Worm (Caenorhabditis elegans) whole organism, L2 larva: ENCODE measurements around the gene nas-4.
A peak's percentile ranks its signal among the peaks of the same experiment; 100 is the strongest.

Experiments
- C34F6.9 ChIP-seq: fragments of 150-350 bp; optimal IDR thresholded peaks from 2 replicates; lab custom pipeline; 2014; ENCODE audit warnings: missing biosample characterization, missing genetic modification characterization
- R02D3.7 ChIP-seq: fragments of 150-350 bp; optimal IDR thresholded peaks from 2 replicates; lab custom pipeline; 2014; ENCODE audit warnings: missing biosample characterization, missing genetic modification characterization
- Y55F3AM.14 ChIP-seq: fragments of 200-800 bp; sonication (Bioruptor generic); optimal IDR thresholded peaks from 2 replicates; lab custom pipeline; 2018; ENCODE audit warnings: mild to moderate bottlenecking, missing genetic modification characterization, missing compliant biosample characterization
- ZK546.5 ChIP-seq: sonication (generic microtip); optimal IDR thresholded peaks from 2 replicates; lab custom pipeline; 2017; ENCODE audit warnings: missing biosample characterization, missing genetic modification characterization
- alr-1 ChIP-seq: fragments of 150-350 bp; optimal IDR thresholded peaks from 2 replicates; lab custom pipeline; 2014; ENCODE audit warnings: missing biosample characterization, missing genetic modification characterization
- aly-2 ChIP-seq: fragments of 150-350 bp; optimal IDR thresholded peaks from 2 replicates; lab custom pipeline; 2014; ENCODE audit warnings: missing biosample characterization, missing genetic modification characterization
- ama-1 ChIP-seq: fragments of 150-350 bp; optimal IDR thresholded peaks from 2 replicates; lab custom pipeline; 2018; ENCODE audit warnings: inconsistent platforms
- blmp-1 ChIP-seq: sonication (generic microtip); optimal IDR thresholded peaks from 2 replicates; lab custom pipeline; 2017; ENCODE audit warnings: missing genetic modification characterization, mild to moderate bottlenecking, missing compliant biosample characterization, antibody characterized with exemption, moderate library complexity; ENCODE audit not compliant: insufficient read depth
- ceh-16 ChIP-seq: fragments of 150-350 bp; optimal IDR thresholded peaks from 2 replicates; lab custom pipeline; 2014; ENCODE audit warnings: missing biosample characterization, missing genetic modification characterization
- ceh-82 ChIP-seq: fragments of 150-350 bp; optimal IDR thresholded peaks from 2 replicates; lab custom pipeline; 2014; ENCODE audit warnings: missing biosample characterization, missing genetic modification characterization
- crh-2 ChIP-seq: sonication (generic microtip); optimal IDR thresholded peaks from 2 replicates; lab custom pipeline; 2017; ENCODE audit warnings: missing biosample characterization, missing genetic modification characterization
- egl-27 ChIP-seq: sonication (generic microtip); optimal IDR thresholded peaks from 3 replicates; lab custom pipeline; 2017; ENCODE audit warnings: missing biosample characterization, missing genetic modification reagents, missing genetic modification characterization
- elt-1 ChIP-seq: fragments of 150-350 bp; optimal IDR thresholded peaks from 2 replicates; lab custom pipeline; 2014; ENCODE audit warnings: missing biosample characterization, missing genetic modification characterization
- fos-1 ChIP-seq: fragments of 150-350 bp; optimal IDR thresholded peaks from 2 replicates; lab custom pipeline; 2014; ENCODE audit warnings: missing biosample characterization, missing genetic modification characterization
- gmeb-1 ChIP-seq: fragments of 150-350 bp; optimal IDR thresholded peaks from 2 replicates; lab custom pipeline; 2014; ENCODE audit warnings: missing biosample characterization, missing genetic modification characterization
- lin-11 ChIP-seq: fragments of 150-350 bp; sonication (generic microtip); optimal IDR thresholded peaks from 2 replicates; lab custom pipeline; 2014; ENCODE audit warnings: missing biosample characterization, missing genetic modification characterization, inconsistent platforms, mixed read lengths
- lin-39 ChIP-seq: fragments of 150-350 bp; optimal IDR thresholded peaks from 2 replicates; lab custom pipeline; 2014; ENCODE audit warnings: missing biosample characterization, missing genetic modification reagents, missing genetic modification characterization
- lsy-2 ChIP-seq, 2 experiments: fragments of 150-350 bp in 1 of 2; sonication (generic microtip) in 1 of 2; optimal IDR thresholded peaks; 2 replicates each; lab custom pipeline; 2014 to 2017; ENCODE audit warnings: missing biosample characterization in 2 of 2, missing genetic modification characterization in 2 of 2
- mab-5 ChIP-seq: fragments of 150-350 bp; optimal IDR thresholded peaks from 2 replicates; lab custom pipeline; 2014; ENCODE audit warnings: missing biosample characterization, missing genetic modification characterization
- mbf-1 ChIP-seq: sonication (generic microtip); optimal IDR thresholded peaks from 2 replicates; lab custom pipeline; 2017; ENCODE audit warnings: missing biosample characterization, missing genetic modification characterization
- mdl-1 ChIP-seq, 2 experiments: fragments of 150-350 bp in 1 of 2; sonication (generic microtip) in 1 of 2; optimal IDR thresholded peaks; 2 replicates each; lab custom pipeline; 2017; ENCODE audit warnings: missing biosample characterization in 2 of 2, missing genetic modification characterization in 2 of 2
- nhr-10 ChIP-seq: sonication (generic microtip); optimal IDR thresholded peaks from 2 replicates; lab custom pipeline; 2017; ENCODE audit warnings: missing biosample characterization, missing genetic modification characterization
- nhr-11 ChIP-seq: fragments of 150-350 bp; optimal IDR thresholded peaks from 2 replicates; lab custom pipeline; 2014; ENCODE audit warnings: missing biosample characterization, missing genetic modification characterization
- nhr-12 ChIP-seq: fragments of 150-350 bp; optimal IDR thresholded peaks from 2 replicates; lab custom pipeline; 2014; ENCODE audit warnings: missing biosample characterization, missing genetic modification characterization
- nhr-129 ChIP-seq: fragments of 150-350 bp; optimal IDR thresholded peaks from 2 replicates; lab custom pipeline; 2014; ENCODE audit warnings: missing biosample characterization, missing genetic modification characterization
- nhr-21 ChIP-seq: fragments of 150-350 bp; optimal IDR thresholded peaks from 2 replicates; lab custom pipeline; 2014; ENCODE audit warnings: missing biosample characterization, missing genetic modification characterization
- nhr-23 ChIP-seq: fragments of 150-350 bp; optimal IDR thresholded peaks from 2 replicates; lab custom pipeline; 2014; ENCODE audit warnings: missing biosample characterization, missing genetic modification reagents, missing genetic modification characterization
- nhr-237 ChIP-seq: fragments of 150-350 bp; optimal IDR thresholded peaks from 2 replicates; lab custom pipeline; 2014; ENCODE audit warnings: missing biosample characterization, missing genetic modification characterization
- nhr-6 ChIP-seq: fragments of 150-350 bp; optimal IDR thresholded peaks from 2 replicates; lab custom pipeline; 2014; ENCODE audit warnings: missing biosample characterization, missing genetic modification characterization
- nhr-77 ChIP-seq: fragments of 150-350 bp; optimal IDR thresholded peaks from 2 replicates; lab custom pipeline; 2014; ENCODE audit warnings: missing biosample characterization, missing genetic modification characterization
- peb-1 ChIP-seq: fragments of 150-350 bp; optimal IDR thresholded peaks from 2 replicates; lab custom pipeline; 2014; ENCODE audit warnings: missing biosample characterization, missing genetic modification characterization
- sem-4 ChIP-seq: fragments of 150-350 bp; optimal IDR thresholded peaks from 2 replicates; lab custom pipeline; 2014; ENCODE audit warnings: missing biosample characterization, missing genetic modification reagents, missing genetic modification characterization
- sma-3 ChIP-seq: sonication (generic microtip); optimal IDR thresholded peaks from 2 replicates; lab custom pipeline; 2016; ENCODE audit warnings: missing genetic modification reagents, missing genetic modification characterization, missing compliant biosample characterization
- sma-9 ChIP-seq, 2 experiments: fragments of 150-350 bp in 1 of 2; sonication (generic microtip) in 1 of 2; optimal IDR thresholded peaks; 2 replicates each; lab custom pipeline; 2014 to 2016; ENCODE audit warnings: missing genetic modification characterization in 2 of 2, mild to moderate bottlenecking in 1 of 2, missing biosample characterization in 1 of 2, missing compliant biosample characterization in 1 of 2, missing genetic modification reagents in 1 of 2, moderate library complexity in 1 of 2
- snpc-4 ChIP-seq: fragments of 150-350 bp; optimal IDR thresholded peaks from 2 replicates; lab custom pipeline; 2014; ENCODE audit warnings: missing biosample characterization, missing genetic modification characterization
- unc-39 ChIP-seq: fragments of 150-350 bp; optimal IDR thresholded peaks from 2 replicates; lab custom pipeline; 2014; ENCODE audit warnings: missing biosample characterization, missing genetic modification characterization
- unc-55 ChIP-seq: fragments of 150-350 bp; sonication (generic microtip); optimal IDR thresholded peaks from 3 replicates; lab custom pipeline; 2014; ENCODE audit warnings: missing biosample characterization, missing genetic modification reagents, missing genetic modification characterization
- unc-62 ChIP-seq: fragments of 150-350 bp; optimal IDR thresholded peaks from 2 replicates; lab custom pipeline; 2014; ENCODE audit warnings: missing biosample characterization, missing genetic modification reagents, missing genetic modification characterization
- zag-1 ChIP-seq: fragments of 150-350 bp; optimal IDR thresholded peaks from 2 replicates; lab custom pipeline; 2014; ENCODE audit warnings: missing biosample characterization, missing genetic modification characterization
- ztf-1 ChIP-seq: fragments of 200-800 bp; sonication (Bioruptor generic); conservative IDR thresholded peaks from 2 replicates; pipeline ENCODE4 v1.3.6; 2022; ENCODE audit warnings: missing genetic modification characterization, missing compliant biosample characterization
- ztf-11 ChIP-seq: sonication (generic microtip); optimal IDR thresholded peaks from 2 replicates; lab custom pipeline; 2017; ENCODE audit warnings: missing biosample characterization, missing genetic modification characterization
- ztf-4 ChIP-seq: fragments of 150-350 bp; optimal IDR thresholded peaks from 2 replicates; lab custom pipeline; 2014; ENCODE audit warnings: missing biosample characterization, missing genetic modification characterization

Gene nas-4

DNA sequence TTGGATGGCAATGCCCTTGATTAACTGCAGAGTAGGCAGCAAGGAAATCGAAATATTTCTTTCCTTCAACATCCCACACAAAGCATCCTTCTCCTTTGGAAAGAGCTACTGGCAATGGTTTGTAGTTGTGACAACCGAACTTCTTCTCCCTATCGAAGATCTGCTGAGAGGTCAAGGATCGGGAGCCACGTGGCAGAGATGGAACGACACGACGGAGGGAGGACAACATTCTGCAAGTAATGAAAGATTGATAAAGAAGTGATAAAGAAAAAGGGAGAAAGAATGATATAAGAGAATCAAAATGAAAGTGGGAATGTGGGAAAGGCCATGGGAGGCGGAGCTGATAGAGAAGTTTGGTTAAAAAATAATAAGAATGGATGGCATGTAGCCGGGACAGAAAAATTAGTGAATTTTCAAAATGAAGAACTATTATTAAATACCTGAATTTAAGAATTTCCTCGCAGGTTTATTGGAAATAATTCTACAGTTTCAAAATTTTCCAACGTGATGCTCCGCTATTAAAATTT, 19.7 kb downstream of the nas-4 start, which contains the start of gene oatr-1:
TSS of gene oatr-1 (minus strand) at position 477 of the 527 bp plus-strand sequence.
- TF ChIP-seq mdl-1 (tag; optimal IDR thresholded peaks at IDR 0.05; lab: Kevin White, UChicago), result peak in 1 of 2 experiments; percentile 2
- TF ChIP-seq lin-39 (tag; lab: Kevin White, UChicago), result no peak
- TF ChIP-seq crh-2 (tag; lab: Kevin White, UChicago), result peak; percentile 81
- no peak for TF ChIP-seq ama-1 (lab: Kevin White, UChicago)
- TF ChIP-seq nhr-12, result no peak
- no peak for TF ChIP-seq unc-62 (GFP tag; lab: Kevin White, UChicago)
- no peak for TF ChIP-seq nhr-11
- peak; percentile 7 for TF ChIP-seq fos-1 (tag; lab: Kevin White, UChicago)
- peak; percentile 64 for TF ChIP-seq sma-9 (GFP tag; optimal IDR thresholded peaks at IDR 0.05; lab: Kevin White, UChicago)
- no peak for TF ChIP-seq sma-9 (tag; optimal IDR thresholded peaks at IDR 0.05; lab: Kevin White, UChicago)

ce11 chrIII:6390644-6391043, 24.8 kb downstream of the nas-4 start, which contains the start of gene smrc-1:
Gene smrc-1 (plus strand): TSS chrIII:6390944.
- no peak for TF ChIP-seq ZK546.5 (tag; lab: Kevin White, UChicago)
- TF ChIP-seq lsy-2 (tag; optimal IDR thresholded peaks at IDR 0.05; lab: Kevin White, UChicago), result no peak
- no peak for TF ChIP-seq ztf-4
- no peak for TF ChIP-seq nhr-12
- no peak for TF ChIP-seq sem-4 (tag; lab: Kevin White, UChicago)
- no peak for TF ChIP-seq unc-62 (GFP tag; lab: Kevin White, UChicago)
- TF ChIP-seq nhr-237 (tag; lab: Kevin White, UChicago), result no peak
- no peak for TF ChIP-seq sma-3 (GFP tag; lab: Kevin White, UChicago)
- TF ChIP-seq zag-1 (tag; lab: Kevin White, UChicago), result no peak
- no peak for TF ChIP-seq nhr-10 (tag; lab: Kevin White, UChicago)
- TF ChIP-seq ceh-82 (tag; lab: Kevin White, UChicago), result no peak
- TF ChIP-seq mab-5 (tag; lab: Kevin White, UChicago), result no peak
- no peak for TF ChIP-seq aly-2 (tag; lab: Kevin White, UChicago)

- TF ChIP-seq ztf-1, result no peak
- TF ChIP-seq nhr-6 (tag; lab: Kevin White, UChicago), result no peak
- TF ChIP-seq gmeb-1 (tag; lab: Kevin White, UChicago), result no peak
- TF ChIP-seq alr-1 (tag; lab: Kevin White, UChicago), result no peak
- no peak for TF ChIP-seq egl-27 (tag; lab: Kevin White, UChicago)
- no peak for TF ChIP-seq snpc-4 (tag; lab: Kevin White, UChicago)
- no peak for TF ChIP-seq ceh-16 (tag; lab: Kevin White, UChicago)
- no peak for TF ChIP-seq nhr-129 (tag; lab: Kevin White, UChicago)
- TF ChIP-seq lsy-2 (tag; optimal IDR thresholded peaks at IDR 0.05; lab: Kevin White, UChicago), result no peak
- TF ChIP-seq sma-9 (GFP tag; optimal IDR thresholded peaks at IDR 0.05; lab: Kevin White, UChicago), result no peak
- TF ChIP-seq sma-9 (tag; optimal IDR thresholded peaks at IDR 0.05; lab: Kevin White, UChicago), result no peak
- no peak for TF ChIP-seq ama-1 (lab: Kevin White, UChicago)
- no peak for TF ChIP-seq sma-3 (GFP tag; lab: Kevin White, UChicago)
- no peak for TF ChIP-seq unc-55 (GFP tag; lab: Kevin White, UChicago)
- no peak for TF ChIP-seq nhr-11
- no peak for TF ChIP-seq nhr-21 (tag; lab: Kevin White, UChicago)
- no peak for TF ChIP-seq nhr-23 (tag; lab: Kevin White, UChicago)
These were observed 25.9 kb downstream of the nas-4 start, which contains the start of gene C16A3.2 for ce11 chrIII:6389533-6389932. Gene C16A3.2 (plus strand): TSS chrIII:6389833.

DNA sequence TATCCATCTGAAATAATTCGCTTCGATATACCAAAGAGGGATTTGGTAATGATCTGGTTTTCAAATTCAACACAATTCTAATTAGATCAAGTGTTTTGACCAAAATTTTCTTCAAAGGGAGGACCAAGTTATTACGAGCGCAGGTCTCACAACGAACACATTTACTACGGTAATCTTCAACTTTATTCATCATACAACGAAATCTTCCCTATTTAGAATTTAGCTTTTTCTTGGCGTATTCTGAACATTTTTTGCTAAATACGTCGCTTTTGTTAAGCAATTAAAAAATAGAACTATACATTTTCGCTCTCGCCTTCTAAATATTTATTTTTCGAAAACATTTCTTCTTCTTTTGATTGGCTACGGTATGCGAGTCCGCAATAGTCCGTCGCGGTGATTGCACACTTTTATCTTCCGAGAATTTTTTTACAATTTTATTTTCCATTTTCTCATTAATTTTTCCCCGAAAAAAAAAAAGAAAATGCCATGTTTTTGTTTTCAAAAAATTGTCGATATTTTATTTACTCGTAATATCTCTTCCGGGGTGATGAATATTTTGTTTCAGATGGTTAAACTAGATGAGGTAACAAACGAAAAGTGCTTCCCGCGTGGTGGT, 32.4 kb downstream of the nas-4 start, which contains the start of gene let-716:
TSS of gene let-716 (plus strand) at position 566 of the 616 bp plus-strand sequence.
- TF ChIP-seq unc-39 (tag; lab: Kevin White, UChicago) (no peak), gmeb-1 (tag; lab: Kevin White, UChicago) (no peak), Y55F3AM.14 (GFP tag; lab: Kevin White, UChicago) (no peak), snpc-4 (tag; lab: Kevin White, UChicago) (no peak), ztf-1 (no peak), C34F6.9 (tag; lab: Kevin White, UChicago) (no peak), mbf-1 (tag; lab: Kevin White, UChicago) (no peak), nhr-10 (tag; lab: Kevin White, UChicago) (no peak), blmp-1 (tag; lab: Kevin White, UChicago) (no peak), sma-3 (GFP tag; lab: Kevin White, UChicago) (no peak), nhr-77 (no peak), nhr-11 (no peak), lin-39 (tag; lab: Kevin White, UChicago) (no peak), ZK546.5 (tag; lab: Kevin White, UChicago) (no peak), R02D3.7 (no peak), elt-1 (tag; lab: Kevin White, UChicago) (no peak), sma-9 (GFP tag; optimal IDR thresholded peaks at IDR 0.05; lab: Kevin White, UChicago) (no peak), sma-9 (tag; optimal IDR thresholded peaks at IDR 0.05; lab: Kevin White, UChicago) (no peak), peb-1 (tag; lab: Kevin White, UChicago) (no peak), ztf-4 (no peak), nhr-21 (tag; lab: Kevin White, UChicago) (peak; percentile 21), fos-1 (tag; lab: Kevin White, UChicago) (peak; percentile 6), unc-62 (GFP tag; lab: Kevin White, UChicago) (no peak), ztf-11 (no peak), nhr-23 (tag; lab: Kevin White, UChicago) (no peak), unc-55 (GFP tag; lab: Kevin White, UChicago) (peak; percentile 51), crh-2 (tag; lab: Kevin White, UChicago) (peak; percentile 5), nhr-237 (tag; lab: Kevin White, UChicago) (no peak), lsy-2 (tag; optimal IDR thresholded peaks at IDR 0.05; lab: Kevin White, UChicago) (peak; percentile 85 to 97), lin-11 (tag; lab: Kevin White, UChicago) (no peak), nhr-12 (no peak)
